Fruit fly (Drosophila melanogaster) whole organism, embryonic: ENCODE data around the gene lbl.

Experiments
- Asciz ChIP-seq: fragments of 200-800 bp; sonication (Bioruptor generic); optimal IDR thresholded peaks from 2 replicates; lab custom pipeline; 2017; ENCODE audit warnings: missing biosample characterization, mild to moderate bottlenecking, missing genetic modification characterization, missing genetic modification reagents
- Atf6 ChIP-seq: fragments of 200-800 bp; sonication (Bioruptor generic); IDR thresholded peaks from 2 replicates; pipeline ENCODE4 v1.3.6; 2022; ENCODE audit warnings: missing biosample characterization, missing genetic modification characterization
- Awh ChIP-seq: fragments of 200-800 bp; sonication (Bioruptor generic); IDR thresholded peaks from 2 replicates; pipeline ENCODE4, ENCODE4 v1.3.6; 2022; ENCODE audit warnings: missing biosample characterization, missing genetic modification characterization
- BEAF-32 ChIP-seq: fragments of 200-800 bp; sonication (Bioruptor generic); optimal IDR thresholded peaks from 3 replicates; lab custom pipeline; 2017; ENCODE audit warnings: missing biosample characterization, missing genetic modification characterization, mild to moderate bottlenecking, moderate library complexity, missing genetic modification reagents
- Blimp-1 ChIP-seq: fragments of 200-800 bp; sonication (Bioruptor generic); optimal IDR thresholded peaks from 3 replicates; lab custom pipeline; 2018; ENCODE audit warnings: missing biosample characterization, missing genetic modification characterization, mild to moderate bottlenecking, moderate library complexity, missing genetic modification reagents
- CG10959 ChIP-seq: fragments of 200-800 bp; sonication (Bioruptor generic); IDR thresholded peaks from 2 replicates; pipeline ENCODE4 v1.3.6; 2022; ENCODE audit warnings: missing biosample characterization, missing genetic modification characterization
- CG12769 ChIP-seq: fragments of 200-800 bp; sonication (Bioruptor generic); optimal IDR thresholded peaks from 2 replicates; lab custom pipeline; 2019; ENCODE audit warnings: missing biosample characterization, mild to moderate bottlenecking, missing genetic modification characterization, moderate library complexity
- CG17328 ChIP-seq: fragments of 200-800 bp; sonication (Bioruptor generic); IDR thresholded peaks from 2 replicates; pipeline ENCODE4 v1.3.6; 2022; ENCODE audit warnings: missing biosample characterization, missing genetic modification characterization
- CG17912 ChIP-seq: fragments of 200-800 bp; sonication (Bioruptor generic); optimal IDR thresholded peaks from 2 replicates; lab custom pipeline; 2018; ENCODE audit warnings: missing biosample characterization, mild to moderate bottlenecking, missing genetic modification characterization
- CG18011 ChIP-seq: fragments of 200-800 bp; sonication (Bioruptor generic); optimal IDR thresholded peaks from 2 replicates; lab custom pipeline; 2017; ENCODE audit warnings: missing biosample characterization, missing genetic modification characterization, mild to moderate bottlenecking, moderate library complexity, missing genotype
- CG18262 ChIP-seq: fragments of 200-800 bp; optimal IDR thresholded peaks from 3 replicates; lab custom pipeline; 2019; ENCODE audit warnings: missing biosample characterization, mild to moderate bottlenecking, missing genetic modification characterization, moderate library complexity
- CG2116 ChIP-seq: fragments of 200-800 bp; sonication (Bioruptor generic); optimal IDR thresholded peaks from 3 replicates; lab custom pipeline; 2018; ENCODE audit warnings: missing biosample characterization, mild to moderate bottlenecking, missing genetic modification characterization
- CG32772 ChIP-seq: fragments of 200-800 bp; sonication (Bioruptor generic); IDR thresholded peaks from 2 replicates; pipeline ENCODE4 v1.3.6; 2022; ENCODE audit warnings: missing biosample characterization, missing genetic modification characterization
- CG7745 ChIP-seq: fragments of 200-800 bp; sonication (Bioruptor generic); optimal IDR thresholded peaks from 2 replicates; lab custom pipeline; 2018; ENCODE audit warnings: missing biosample characterization, mild to moderate bottlenecking, missing genetic modification characterization, moderate library complexity
- CHES-1-like ChIP-seq: fragments of 200-800 bp; sonication (Bioruptor generic); optimal IDR thresholded peaks from 2 replicates; lab custom pipeline; 2016; ENCODE audit warnings: missing biosample characterization, missing genetic modification characterization
- Dek ChIP-seq: fragments of 200-800 bp; sonication (Bioruptor generic); optimal IDR thresholded peaks from 3 replicates; lab custom pipeline; 2019; ENCODE audit warnings: missing biosample characterization, mild to moderate bottlenecking, missing genetic modification characterization, moderate library complexity
- E2f2 ChIP-seq: fragments of 200-800 bp; sonication (Bioruptor generic); IDR thresholded peaks from 2 replicates; pipeline ENCODE4 v1.3.6; 2022; ENCODE audit warnings: missing biosample characterization, missing genetic modification characterization
- Elba2 ChIP-seq: fragments of 200-800 bp; sonication (Bioruptor generic); optimal IDR thresholded peaks from 3 replicates; lab custom pipeline; 2016; ENCODE audit warnings: missing biosample characterization, missing genetic modification characterization
- GATAe ChIP-seq: fragments of 200-800 bp; sonication (Bioruptor generic); conservative IDR thresholded peaks from 2 replicates; pipeline ENCODE4 v1.3.6; 2022; ENCODE audit warnings: missing biosample characterization, missing genetic modification characterization
- HLHmδ ChIP-seq: fragments of 200-800 bp; sonication (Bioruptor generic); optimal IDR thresholded peaks from 2 replicates; lab custom pipeline; 2018; ENCODE audit warnings: missing biosample characterization, mild to moderate bottlenecking, missing genetic modification characterization, moderate library complexity
- HmgZ ChIP-seq: fragments of 200-800 bp; sonication (Bioruptor generic); optimal IDR thresholded peaks from 2 replicates; lab custom pipeline; 2018; ENCODE audit warnings: missing biosample characterization, mild to moderate bottlenecking, missing genetic modification characterization
- Jarid2 ChIP-seq: fragments of 200-800 bp; sonication (Bioruptor generic); optimal IDR thresholded peaks from 3 replicates; lab custom pipeline; 2017; ENCODE audit warnings: mild to moderate bottlenecking, missing biosample characterization, missing genetic modification reagents, missing genetic modification characterization
- Neu2 ChIP-seq: fragments of 200-800 bp; sonication (Bioruptor generic); optimal IDR thresholded peaks from 3 replicates; lab custom pipeline; 2016; ENCODE audit warnings: missing biosample characterization, missing genetic modification characterization, borderline replicate concordance
- PHDP ChIP-seq: fragments of 200-800 bp; sonication (Bioruptor generic); optimal IDR thresholded peaks from 3 replicates; lab custom pipeline; 2018; ENCODE audit warnings: missing biosample characterization, mild to moderate bottlenecking, missing genetic modification characterization, moderate library complexity
- Ptx1 ChIP-seq: fragments of 200-800 bp; sonication (Bioruptor generic); IDR thresholded peaks from 2 replicates; pipeline ENCODE4 v1.3.6; 2022; ENCODE audit warnings: missing biosample characterization, missing genetic modification characterization
- Sox102F ChIP-seq: fragments of 200-800 bp; sonication (Bioruptor generic); optimal IDR thresholded peaks from 2 replicates; lab custom pipeline; 2018; ENCODE audit warnings: missing biosample characterization, mild to moderate bottlenecking, missing genetic modification characterization, moderate library complexity
- Usf ChIP-seq: fragments of 200-800 bp; sonication (Bioruptor generic); optimal IDR thresholded peaks from 2 replicates; lab custom pipeline; 2017; ENCODE audit warnings: missing genotype, missing biosample characterization, missing genetic modification characterization
- Xbp1 ChIP-seq: fragments of 200-800 bp; sonication (Bioruptor generic); optimal IDR thresholded peaks from 3 replicates; lab custom pipeline; 2016; ENCODE audit warnings: missing biosample characterization, mild to moderate bottlenecking, missing genetic modification characterization
- az2 ChIP-seq: fragments of 200-800 bp; sonication (Bioruptor generic); optimal IDR thresholded peaks from 3 replicates; lab custom pipeline; 2016; ENCODE audit warnings: missing biosample characterization, missing genetic modification characterization
- br ChIP-seq: fragments of >200 bp; optimal IDR thresholded peaks from 2 replicates; lab custom pipeline; 2017
- bsh ChIP-seq, 2 experiments: fragments of 200-800 bp; sonication (Bioruptor generic); optimal IDR thresholded peaks; 2 replicates each; lab custom pipeline; 2017 to 2018; ENCODE audit warnings: mild to moderate bottlenecking in 2 of 2, missing biosample characterization in 2 of 2, missing genetic modification characterization in 2 of 2, moderate library complexity in 1 of 2
- crp ChIP-seq, 2 experiments: fragments of 200-800 bp; sonication (Bioruptor generic); optimal IDR thresholded peaks; 2 replicates in 1 of 2; 3 replicates in 1 of 2; lab custom pipeline; 2017; ENCODE audit warnings: missing biosample characterization in 2 of 2, missing genetic modification characterization in 2 of 2, mild to moderate bottlenecking in 1 of 2, moderate library complexity in 1 of 2
- dm ChIP-seq: fragments of 200-800 bp; sonication (Bioruptor generic); optimal IDR thresholded peaks from 3 replicates; lab custom pipeline; 2016; ENCODE audit warnings: missing biosample characterization, missing genetic modification characterization
- emc ChIP-seq: fragments of 200-800 bp; sonication (Bioruptor generic); optimal IDR thresholded peaks from 2 replicates; lab custom pipeline; 2016; ENCODE audit warnings: missing biosample characterization, missing genetic modification characterization
- eve ChIP-seq, 2 experiments: fragments of >200 bp; optimal IDR thresholded peaks; 2 replicates each; lab custom pipeline; 2017; ENCODE audit warnings: missing biosample characterization in 2 of 2, missing genetic modification characterization in 2 of 2
- gcm ChIP-seq: fragments of 200-800 bp; sonication (Bioruptor generic); optimal IDR thresholded peaks from 2 replicates; lab custom pipeline; 2019; ENCODE audit warnings: missing biosample characterization, mild to moderate bottlenecking, missing genetic modification characterization, moderate library complexity
- hbn ChIP-seq: fragments of 200-800 bp; sonication (Bioruptor generic); IDR thresholded peaks from 2 replicates; pipeline ENCODE4 v1.3.6; 2022; ENCODE audit warnings: missing biosample characterization, missing genetic modification characterization; ENCODE audit not compliant: partially characterized antibody
- kni ChIP-seq: fragments of 200-800 bp; sonication (Bioruptor generic); optimal IDR thresholded peaks from 3 replicates; lab custom pipeline; 2017; ENCODE audit warnings: mild to moderate bottlenecking, missing biosample characterization, missing genetic modification reagents, missing genetic modification characterization
- knrl ChIP-seq: fragments of 200-800 bp; sonication (Bioruptor generic); IDR thresholded peaks from 3 replicates; pipeline ENCODE4 v1.3.6; 2022; ENCODE audit warnings: missing biosample characterization, missing genetic modification characterization; ENCODE audit not compliant: partially characterized antibody
- pum ChIP-seq: fragments of 200-800 bp; sonication (Bioruptor generic); optimal IDR thresholded peaks from 2 replicates; lab custom pipeline; 2016; ENCODE audit warnings: missing biosample characterization, missing genetic modification characterization
- salm ChIP-seq: fragments of 200-800 bp; sonication (Bioruptor generic); optimal IDR thresholded peaks from 2 replicates; lab custom pipeline; 2018; ENCODE audit warnings: missing biosample characterization, mild to moderate bottlenecking, missing genetic modification characterization
- seq ChIP-seq: fragments of 200-800 bp; sonication (Bioruptor generic); IDR thresholded peaks from 2 replicates; pipeline ENCODE4 v1.3.6; 2022; ENCODE audit warnings: missing biosample characterization, missing genetic modification characterization
- sqz ChIP-seq: fragments of 200-800 bp; sonication (Bioruptor generic); optimal IDR thresholded peaks from 3 replicates; lab custom pipeline; 2018; ENCODE audit warnings: missing biosample characterization, mild to moderate bottlenecking, missing genetic modification characterization
- stc ChIP-seq: fragments of 200-800 bp; sonication (Bioruptor generic); IDR thresholded peaks from 2 replicates; pipeline ENCODE4 v1.3.6; 2022; ENCODE audit warnings: missing biosample characterization, missing genetic modification characterization
- unc-4 ChIP-seq: fragments of 200-800 bp; sonication (Bioruptor generic); IDR thresholded peaks from 2 replicates; pipeline ENCODE4 v1.3.6; 2022; ENCODE audit warnings: missing biosample characterization, missing genetic modification characterization; ENCODE audit not compliant: partially characterized antibody
- yki ChIP-seq: fragments of >200 bp; optimal IDR thresholded peaks from 3 replicates; lab custom pipeline; 2018
- zen ChIP-seq: fragments of 200-800 bp; sonication (Bioruptor generic); optimal IDR thresholded peaks from 3 replicates; lab custom pipeline; 2018; ENCODE audit warnings: missing biosample characterization, mild to moderate bottlenecking, missing genetic modification characterization, moderate library complexity
- zfh2 ChIP-seq: fragments of 200-800 bp; sonication (Bioruptor generic); optimal IDR thresholded peaks from 2 replicates; lab custom pipeline; 2016; ENCODE audit warnings: missing biosample characterization, missing genetic modification characterization

lbl gene

DNA sequence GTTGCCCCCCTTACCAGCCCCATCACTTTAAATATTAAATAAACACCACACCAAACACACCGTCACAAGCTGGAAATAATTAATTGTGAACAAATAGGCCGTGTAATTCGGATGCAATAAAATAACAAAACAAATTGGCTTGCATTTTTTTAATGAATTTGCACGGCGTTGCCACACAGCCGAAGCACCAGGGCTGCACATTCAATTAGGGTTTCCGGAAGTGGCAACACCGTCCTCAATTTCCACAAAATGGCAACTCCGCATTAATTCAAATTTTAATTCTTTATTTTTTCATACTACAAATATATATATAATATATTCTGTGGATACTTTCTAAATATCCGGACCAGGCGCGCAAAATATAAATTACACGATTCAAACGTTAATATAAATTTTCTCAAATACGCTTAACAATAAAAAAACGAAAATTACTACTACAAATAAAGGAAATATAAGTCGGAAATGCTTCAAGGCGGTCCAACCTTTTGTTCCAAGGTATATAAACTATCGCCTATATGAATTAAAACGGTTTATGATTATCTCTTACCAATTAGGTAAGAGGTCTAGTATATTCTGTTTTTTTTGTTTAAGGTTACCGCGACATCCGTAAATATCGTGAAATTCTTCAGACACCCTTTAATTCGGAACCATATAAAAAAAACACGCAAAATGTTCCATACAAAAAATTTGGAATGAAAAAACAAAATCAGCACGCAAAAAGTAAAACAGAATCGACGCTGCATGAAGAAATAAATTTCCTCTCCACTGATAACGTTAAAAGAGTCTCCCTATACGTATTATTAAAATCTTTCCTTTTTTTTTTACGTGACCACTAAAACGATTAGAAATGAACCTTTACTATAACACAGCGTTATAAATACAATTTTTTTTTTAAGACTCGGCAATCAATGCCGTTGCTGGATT lies 60.3 kb downstream of the lbl start (continued):
- peak; percentile 48 for TF ChIP-seq BEAF-32
- TF ChIP-seq CG32772 (GFP tag; lab: Robert Waterston, UW), result peak; percentile 49
- peak; percentile 65 for TF ChIP-seq kni (GFP tag; lab: Kevin White, UChicago)
- no peak for TF ChIP-seq Neu2 (GFP tag; lab: Kevin White, UChicago)
- TF ChIP-seq Asciz (GFP tag; lab: Kevin White, UChicago), result no peak
- no peak for TF ChIP-seq dm
- TF ChIP-seq HLHmδ, result no peak
- TF ChIP-seq HmgZ, result peak; percentile 56
- no peak for TF ChIP-seq eve (GFP tag; optimal IDR thresholded peaks at IDR 0.05; lab: Kevin White, UChicago)
- TF ChIP-seq Xbp1 (GFP tag; lab: Kevin White, UChicago), result peak; percentile 26
- TF ChIP-seq E2f2, result peak; percentile 85
- peak; percentile 55; the same call in 2 of the 3 replicates for TF ChIP-seq knrl (GFP tag; lab: Robert Waterston, UW)
- TF ChIP-seq Dek, result no peak
- no peak for TF ChIP-seq unc-4
- TF ChIP-seq emc (GFP tag; lab: Kevin White, UChicago), result no peak
- TF ChIP-seq Blimp-1, result no peak
- no peak for TF ChIP-seq Usf
- no peak for TF ChIP-seq CG7745 (tag; lab: Kevin White, UChicago)
- no peak for TF ChIP-seq Awh (GFP tag; lab: Robert Waterston, UW)
- peak; percentile 5 for TF ChIP-seq az2 (GFP tag; lab: Kevin White, UChicago)
- TF ChIP-seq GATAe (GFP tag; lab: Robert Waterston, UW), result no peak
- TF ChIP-seq seq (GFP tag; lab: Robert Waterston, UW), result no peak
- no peak for TF ChIP-seq Atf6 (GFP tag; lab: Robert Waterston, UW)
- TF ChIP-seq zen (tag; lab: Kevin White, UChicago), result peak; percentile 64
- TF ChIP-seq CG18011 (GFP tag; lab: Kevin White, UChicago), result no peak
- no peak for TF ChIP-seq pum (GFP tag; lab: Kevin White, UChicago)
- no peak for TF ChIP-seq crp (GFP tag; optimal IDR thresholded peaks at IDR 0.05; lab: Kevin White, UChicago)
- no peak for TF ChIP-seq br (lab: Kevin White, UChicago)
- TF ChIP-seq yki (lab: Kevin White, UChicago), result no peak
- peak; percentile 85 for TF ChIP-seq sqz (GFP tag; lab: Kevin White, UChicago)
- no peak for TF ChIP-seq stc (GFP tag; lab: Robert Waterston, UW)
- no peak for TF ChIP-seq Jarid2 (GFP tag; lab: Kevin White, UChicago)
- no peak for TF ChIP-seq hbn (GFP tag; lab: Robert Waterston, UW)
- 0 out of 2 replicates have a peak, but pooled peaks have one; percentile 29 for TF ChIP-seq CG10959 (GFP tag; lab: Robert Waterston, UW)
- TF ChIP-seq CG2116, result peak; percentile 68
- no peak for TF ChIP-seq Sox102F (GFP tag; lab: Kevin White, UChicago)
- TF ChIP-seq salm, result no peak
- peak; percentile 55 for TF ChIP-seq CG17912 (GFP tag; lab: Kevin White, UChicago)
- TF ChIP-seq CG12769 (tag; lab: Kevin White, UChicago), result no peak
- no peak for TF ChIP-seq gcm (GFP tag; lab: Kevin White, UChicago)
- 0 out of 2 replicates have a peak, but pooled peaks have one; percentile 18 for TF ChIP-seq CG17328
- no peak for TF ChIP-seq Elba2 (GFP tag; lab: Kevin White, UChicago)
- no peak for TF ChIP-seq bsh (GFP tag; optimal IDR thresholded peaks at IDR 0.05; lab: Kevin White, UChicago)
- TF ChIP-seq CHES-1-like (GFP tag; lab: Kevin White, UChicago), result peak; percentile 11
- peak; percentile 27 for TF ChIP-seq CG18262 (tag; lab: Kevin White, UChicago)
- no peak for TF ChIP-seq PHDP
- TF ChIP-seq zfh2 (GFP tag; lab: Kevin White, UChicago), result no peak
- no peak for TF ChIP-seq Ptx1 (GFP tag; lab: Robert Waterston, UW)
